Fruit fly (Drosophila melanogaster): ENCODE measurements around the gene wam.

- TF ChIP-seq CTCF (optimal IDR thresholded peaks at IDR 0.05) (no peak), CG8478 (optimal IDR thresholded peaks at IDR 0.05) (no peak)
Measured at dm6 chr3R:23248853-23249573, 38.8 kb downstream of the wam start, which contains the start of gene CG4467.
